Fruit fly (Drosophila melanogaster) whole organism, embryonic: ENCODE results near the gene Est-Q.
A peak's percentile ranks its signal among the peaks of the same experiment; 100 is the strongest.

ENCODE experiments used
- Aef1 ChIP-seq: fragments of 200-800 bp; sonication (Bioruptor generic); IDR thresholded peaks from 3 replicates; pipeline ENCODE4 v1.3.6; 2022; ENCODE audit warnings: missing biosample characterization, missing genetic modification characterization
- Atf-2 ChIP-seq: fragments of 200-800 bp; sonication (Bioruptor generic); optimal IDR thresholded peaks from 2 replicates; lab custom pipeline; 2016; ENCODE audit warnings: missing biosample characterization, missing genetic modification characterization
- Awh ChIP-seq: fragments of 200-800 bp; sonication (Bioruptor generic); IDR thresholded peaks from 2 replicates; pipeline ENCODE4, ENCODE4 v1.3.6; 2022; ENCODE audit warnings: missing biosample characterization, missing genetic modification characterization
- B-H1 ChIP-seq: fragments of 200-800 bp; sonication (Bioruptor generic); IDR thresholded peaks from 3 replicates; pipeline ENCODE4 v1.3.6; 2022; ENCODE audit warnings: missing biosample characterization, missing genetic modification characterization
- Bgb ChIP-seq: fragments of 200-800 bp; sonication (Bioruptor generic); IDR thresholded peaks from 2 replicates; pipeline ENCODE4 v1.3.6; 2022; ENCODE audit warnings: missing biosample characterization, missing genetic modification characterization; ENCODE audit not compliant: partially characterized antibody
- CG10147 ChIP-seq: fragments of 200-800 bp; sonication (Bioruptor generic); optimal IDR thresholded peaks from 2 replicates; lab custom pipeline; 2019; ENCODE audit warnings: missing biosample characterization, mild to moderate bottlenecking, missing genetic modification characterization, moderate library complexity
- CG10209 ChIP-seq: fragments of 200-800 bp; sonication (Bioruptor generic); optimal IDR thresholded peaks from 3 replicates; lab custom pipeline; 2017; ENCODE audit warnings: missing biosample characterization, mild to moderate bottlenecking, missing genetic modification characterization, missing genetic modification reagents
- CG12219 ChIP-seq: fragments of 200-800 bp; sonication (Bioruptor generic); optimal IDR thresholded peaks from 3 replicates; lab custom pipeline; 2018; ENCODE audit warnings: missing biosample characterization, mild to moderate bottlenecking, missing genetic modification characterization
- CG1602 ChIP-seq: fragments of 200-800 bp; sonication (Bioruptor generic); optimal IDR thresholded peaks from 3 replicates; lab custom pipeline; 2016; ENCODE audit warnings: missing biosample characterization, missing genetic modification characterization
- CG1603 ChIP-seq: fragments of 200-800 bp; sonication (Bioruptor generic); optimal IDR thresholded peaks from 2 replicates; lab custom pipeline; 2019; ENCODE audit warnings: missing biosample characterization, mild to moderate bottlenecking, missing genetic modification characterization, moderate library complexity
- CG18262 ChIP-seq: fragments of 200-800 bp; optimal IDR thresholded peaks from 3 replicates; lab custom pipeline; 2019; ENCODE audit warnings: missing biosample characterization, mild to moderate bottlenecking, missing genetic modification characterization, moderate library complexity
- CG18764 ChIP-seq: fragments of 200-800 bp; sonication (Bioruptor generic); optimal IDR thresholded peaks from 3 replicates; lab custom pipeline; 2016; ENCODE audit warnings: missing biosample characterization, missing genetic modification characterization
- CG3163 ChIP-seq: fragments of 200-800 bp; sonication (Bioruptor generic); optimal IDR thresholded peaks from 3 replicates; lab custom pipeline; 2016; ENCODE audit warnings: missing biosample characterization, missing genetic modification characterization
- CG4617 ChIP-seq: fragments of 200-800 bp; sonication (Bioruptor generic); optimal IDR thresholded peaks from 3 replicates; lab custom pipeline; 2016; ENCODE audit warnings: missing biosample characterization, missing genetic modification characterization, borderline replicate concordance
- CG6854 ChIP-seq: fragments of 200-800 bp; sonication (Bioruptor generic); optimal IDR thresholded peaks from 3 replicates; lab custom pipeline; 2017; ENCODE audit warnings: missing biosample characterization, mild to moderate bottlenecking, missing genetic modification characterization
- CG7786 ChIP-seq: fragments of 200-800 bp; sonication (Bioruptor generic); optimal IDR thresholded peaks from 2 replicates; lab custom pipeline; 2016; ENCODE audit warnings: missing biosample characterization, missing genetic modification characterization
- CG7963 ChIP-seq: fragments of 200-800 bp; sonication (Bioruptor generic); IDR thresholded peaks from 3 replicates; pipeline ENCODE4 v1.3.6; 2022; ENCODE audit warnings: missing biosample characterization, missing genetic modification characterization; ENCODE audit not compliant: partially characterized antibody
- CG7987 ChIP-seq: fragments of 200-800 bp; sonication (Bioruptor generic); optimal IDR thresholded peaks from 2 replicates; lab custom pipeline; 2018; ENCODE audit warnings: missing biosample characterization, mild to moderate bottlenecking, missing genetic modification characterization, moderate library complexity
- CG8388 ChIP-seq: fragments of 200-800 bp; sonication (Bioruptor generic); optimal IDR thresholded peaks from 2 replicates; lab custom pipeline; 2019; ENCODE audit warnings: missing biosample characterization, mild to moderate bottlenecking, missing genetic modification characterization, moderate library complexity
- CTCF ChIP-seq: fragments of 200-800 bp; sonication (Bioruptor generic); optimal IDR thresholded peaks from 2 replicates; lab custom pipeline; 2017; ENCODE audit warnings: missing biosample characterization, mild to moderate bottlenecking, missing genetic modification characterization, moderate library complexity
- D19A ChIP-seq: fragments of 200-800 bp; optimal IDR thresholded peaks from 3 replicates; lab custom pipeline; 2019; ENCODE audit warnings: missing biosample characterization, mild to moderate bottlenecking, missing genetic modification characterization, moderate library complexity
- Dfd ChIP-seq, 2 experiments: fragments of >200 bp; optimal IDR thresholded peaks; 2 replicates each; lab custom pipeline; 2017; ENCODE audit warnings: missing biosample characterization in 2 of 2, missing genetic modification characterization in 2 of 2
- Lpt ChIP-seq: fragments of >200 bp; optimal IDR thresholded peaks from 2 replicates; lab custom pipeline; 2018; ENCODE audit warnings: missing biosample characterization, missing genetic modification characterization
- NC2β ChIP-seq: fragments of 200-800 bp; sonication (Bioruptor generic); optimal IDR thresholded peaks from 2 replicates; lab custom pipeline; 2016; ENCODE audit warnings: missing biosample characterization, missing genetic modification characterization
- Pdp1 ChIP-seq, 2 experiments: fragments of 200-800 bp; sonication (Bioruptor generic); optimal IDR thresholded peaks; 3 replicates each; lab custom pipeline; 2016; ENCODE audit warnings: missing biosample characterization in 2 of 2, missing genetic modification characterization in 2 of 2, mild to moderate bottlenecking in 1 of 2, moderate library complexity in 1 of 2
- Scr ChIP-seq: fragments of 200-800 bp; sonication (Bioruptor generic); IDR thresholded peaks from 2 replicates; pipeline ENCODE4 v1.3.6; 2022; ENCODE audit warnings: missing biosample characterization, missing genetic modification characterization; ENCODE audit not compliant: partially characterized antibody
- Sox100B ChIP-seq: fragments of 200-800 bp; sonication (Bioruptor generic); optimal IDR thresholded peaks from 3 replicates; lab custom pipeline; 2018; ENCODE audit warnings: missing biosample characterization, mild to moderate bottlenecking, missing genetic modification characterization
- ash1 ChIP-seq: fragments of 200-800 bp; sonication (Bioruptor generic); optimal IDR thresholded peaks from 2 replicates; lab custom pipeline; 2018; ENCODE audit warnings: missing biosample characterization, mild to moderate bottlenecking, missing genetic modification characterization
- bsh ChIP-seq, 2 experiments: fragments of 200-800 bp; sonication (Bioruptor generic); optimal IDR thresholded peaks; 2 replicates each; lab custom pipeline; 2017 to 2018; ENCODE audit warnings: mild to moderate bottlenecking in 2 of 2, missing biosample characterization in 2 of 2, missing genetic modification characterization in 2 of 2, moderate library complexity in 1 of 2
- croc ChIP-seq: fragments of 200-800 bp; sonication (Bioruptor generic); conservative IDR thresholded peaks from 3 replicates; pipeline ENCODE4 v1.3.6; 2022; ENCODE audit warnings: missing biosample characterization, missing genetic modification characterization
- da ChIP-seq: fragments of 200-800 bp; sonication (Bioruptor generic); optimal IDR thresholded peaks from 2 replicates; lab custom pipeline; 2016; ENCODE audit warnings: missing biosample characterization, missing genetic modification characterization
- dmrt11E ChIP-seq: fragments of 200-800 bp; sonication (Bioruptor generic); optimal IDR thresholded peaks from 3 replicates; lab custom pipeline; 2018; ENCODE audit warnings: missing biosample characterization, mild to moderate bottlenecking, missing genetic modification characterization, moderate library complexity
- fd64A ChIP-seq: fragments of 200-800 bp; sonication (Bioruptor generic); optimal IDR thresholded peaks from 3 replicates; lab custom pipeline; 2018; ENCODE audit warnings: missing biosample characterization, mild to moderate bottlenecking, missing genetic modification characterization
- fu2 ChIP-seq: fragments of 200-800 bp; sonication (Bioruptor generic); optimal IDR thresholded peaks from 2 replicates; lab custom pipeline; 2016; ENCODE audit warnings: missing biosample characterization, missing genetic modification characterization
- hbn ChIP-seq: fragments of 200-800 bp; sonication (Bioruptor generic); IDR thresholded peaks from 2 replicates; pipeline ENCODE4 v1.3.6; 2022; ENCODE audit warnings: missing biosample characterization, missing genetic modification characterization; ENCODE audit not compliant: partially characterized antibody
- kah ChIP-seq: fragments of 200-800 bp; sonication (Bioruptor generic); optimal IDR thresholded peaks from 2 replicates; lab custom pipeline; 2018; ENCODE audit warnings: missing biosample characterization, mild to moderate bottlenecking, missing genetic modification characterization
- mld ChIP-seq: fragments of 200-800 bp; sonication (Bioruptor generic); IDR thresholded peaks from 3 replicates; pipeline ENCODE4 v1.3.6; 2022; ENCODE audit warnings: missing biosample characterization, missing genetic modification characterization; ENCODE audit not compliant: partially characterized antibody
- nmo ChIP-seq: fragments of 200-800 bp; sonication (Bioruptor generic); optimal IDR thresholded peaks from 2 replicates; lab custom pipeline; 2018; ENCODE audit warnings: missing biosample characterization, mild to moderate bottlenecking, missing genetic modification characterization, moderate library complexity
- odd ChIP-seq: fragments of 200-800 bp; sonication (Bioruptor generic); optimal IDR thresholded peaks from 2 replicates; lab custom pipeline; 2017; ENCODE audit warnings: missing biosample characterization, mild to moderate bottlenecking, missing genetic modification characterization
- pros ChIP-seq: fragments of 200-800 bp; sonication (Bioruptor generic); optimal IDR thresholded peaks from 3 replicates; lab custom pipeline; 2019; ENCODE audit warnings: missing biosample characterization, mild to moderate bottlenecking, missing genetic modification characterization, moderate library complexity
- repo ChIP-seq: fragments of 200-800 bp; sonication (Bioruptor generic); optimal IDR thresholded peaks from 2 replicates; lab custom pipeline; 2016; ENCODE audit warnings: missing biosample characterization, missing genetic modification characterization
- sens-2 ChIP-seq: fragments of 200-800 bp; sonication (Bioruptor generic); IDR thresholded peaks from 2 replicates; pipeline ENCODE4 v1.3.6; 2022; ENCODE audit warnings: missing biosample characterization, missing genetic modification characterization
- sr ChIP-seq: fragments of 200-800 bp; sonication (Bioruptor generic); IDR thresholded peaks from 3 replicates; pipeline ENCODE4 v1.3.6; 2022; ENCODE audit warnings: missing biosample characterization, missing genetic modification characterization
- sug ChIP-seq: fragments of 200-800 bp; optimal IDR thresholded peaks from 2 replicates; lab custom pipeline; 2019; ENCODE audit warnings: missing biosample characterization, mild to moderate bottlenecking, missing genetic modification characterization, moderate library complexity
- tin ChIP-seq: fragments of 200-800 bp; sonication (Bioruptor generic); optimal IDR thresholded peaks from 3 replicates; lab custom pipeline; 2016; ENCODE audit warnings: missing biosample characterization, missing genetic modification characterization
- tll ChIP-seq, 2 experiments: fragments of 200-800 bp in 1 of 2; fragments of >200 bp in 1 of 2; sonication (Bioruptor generic) in 1 of 2; optimal IDR thresholded peaks; 2 replicates each; lab custom pipeline; 2017 to 2019; ENCODE audit warnings: missing biosample characterization in 2 of 2, missing genetic modification characterization in 2 of 2, mild to moderate bottlenecking in 1 of 2, moderate library complexity in 1 of 2
- tup ChIP-seq: fragments of 200-800 bp; sonication (Bioruptor generic); optimal IDR thresholded peaks from 2 replicates; lab custom pipeline; 2016; ENCODE audit warnings: missing biosample characterization, mild to moderate bottlenecking, missing genetic modification characterization, moderate library complexity
- yki ChIP-seq: fragments of >200 bp; optimal IDR thresholded peaks from 3 replicates; lab custom pipeline; 2018
- zen2 ChIP-seq: fragments of 200-800 bp; sonication (Bioruptor generic); IDR thresholded peaks from 3 replicates; pipeline ENCODE4 v1.3.6; 2022; ENCODE audit warnings: missing biosample characterization, missing genetic modification characterization; ENCODE audit not compliant: partially characterized antibody

Est-Q gene

dm6 chr3L:21465261-21466112, 35.7 kb upstream of the Est-Q start (continued):
- TF ChIP-seq CG10147 (GFP tag; lab: Kevin White, UChicago) = no peak
- no peak for TF ChIP-seq hbn (GFP tag; lab: Robert Waterston, UW)
- no peak for TF ChIP-seq tup
- TF ChIP-seq Bgb (GFP tag; lab: Robert Waterston, UW) = no peak
- no peak for TF ChIP-seq repo (GFP tag; lab: Kevin White, UChicago)
- no peak for TF ChIP-seq Lpt (GFP tag; lab: Kevin White, UChicago)
- no peak for TF ChIP-seq Scr
- TF ChIP-seq sr (GFP tag; lab: Robert Waterston, UW) = no peak
- no peak for TF ChIP-seq CG12219 (GFP tag; lab: Kevin White, UChicago)
- TF ChIP-seq Dfd (GFP tag; optimal IDR thresholded peaks at IDR 0.05; lab: Kevin White, UChicago) = no peak
- no peak for TF ChIP-seq Awh
- TF ChIP-seq CG3163 (GFP tag; lab: Kevin White, UChicago) = no peak
- no peak for TF ChIP-seq CTCF (GFP tag; lab: Kevin White, UChicago)
- no peak for TF ChIP-seq zen2
- peak in 1 of 2 experiments; percentile 2 for TF ChIP-seq Pdp1 (GFP tag; optimal IDR thresholded peaks at IDR 0.05; lab: Kevin White, UChicago)
- peak; percentile 64 for TF ChIP-seq CG18262
- TF ChIP-seq CG10209 (GFP tag; lab: Kevin White, UChicago) = no peak
- TF ChIP-seq dmrt11E (tag; lab: Kevin White, UChicago) = peak; percentile 2
- TF ChIP-seq sens-2 (GFP tag; lab: Robert Waterston, UW) = no peak
- TF ChIP-seq nmo (GFP tag; lab: Kevin White, UChicago) = peak; percentile 33
- no peak for TF ChIP-seq CG1602 (GFP tag; lab: Kevin White, UChicago)
- no peak for TF ChIP-seq CG6854
- TF ChIP-seq Aef1 = no peak
- no peak for TF ChIP-seq mld (GFP tag; lab: Robert Waterston, UW)
- TF ChIP-seq NC2β (GFP tag; lab: Kevin White, UChicago) = no peak
- no peak for TF ChIP-seq odd (GFP tag; lab: Kevin White, UChicago)
- TF ChIP-seq CG7987 = no peak
- no peak for TF ChIP-seq fu2 (GFP tag; lab: Kevin White, UChicago)
- TF ChIP-seq CG1603 = no peak
- TF ChIP-seq tin (GFP tag; lab: Kevin White, UChicago) = no peak
- TF ChIP-seq croc (GFP tag; lab: Robert Waterston, UW) = no peak
- no peak for TF ChIP-seq sug (tag; lab: Kevin White, UChicago)
- no peak for TF ChIP-seq ash1 (GFP tag; lab: Kevin White, UChicago)
- TF ChIP-seq yki = no peak
- no peak for TF ChIP-seq da
- no peak for TF ChIP-seq pros (GFP tag; lab: Kevin White, UChicago)
- peak; percentile 33 for TF ChIP-seq Sox100B (GFP tag; lab: Kevin White, UChicago)
- TF ChIP-seq Atf-2 (GFP tag; lab: Kevin White, UChicago) = no peak
- TF ChIP-seq B-H1 (GFP tag; lab: Robert Waterston, UW) = no peak
- TF ChIP-seq bsh (GFP tag; optimal IDR thresholded peaks at IDR 0.05; lab: Kevin White, UChicago) = no peak
- TF ChIP-seq CG7786 = no peak
- TF ChIP-seq kah (GFP tag; lab: Kevin White, UChicago) = no peak
- peak; percentile 98 for TF ChIP-seq CG8388 (GFP tag; lab: Kevin White, UChicago)
- TF ChIP-seq CG18764 (GFP tag; lab: Kevin White, UChicago) = no peak
- TF ChIP-seq tll (GFP tag; optimal IDR thresholded peaks at IDR 0.05; lab: Kevin White, UChicago) = no peak
- peak; percentile 83 for TF ChIP-seq fd64A (GFP tag; lab: Kevin White, UChicago)
- TF ChIP-seq D19A = peak; percentile 64
- no peak for TF ChIP-seq CG7963
- no peak for TF ChIP-seq CG4617 (GFP tag; lab: Kevin White, UChicago)
